Fruit fly (Drosophila melanogaster) whole organism, embryonic: Measurements from ENCODE around the gene CCAP.

Experiments used
- CG14441 ChIP-seq: fragments of 200-800 bp; sonication (Bioruptor generic); IDR thresholded peaks from 2 replicates; pipeline ENCODE4 v1.3.6; 2022; ENCODE audit warnings: missing biosample characterization, missing genetic modification characterization
- CG3726 ChIP-seq: fragments of 200-800 bp; sonication (Bioruptor generic); IDR thresholded peaks from 3 replicates; pipeline ENCODE4, ENCODE4 v1.3.6; 2022; ENCODE audit warnings: missing biosample characterization, missing genetic modification characterization
- CG9876 ChIP-seq: fragments of 200-800 bp; sonication (Bioruptor generic); optimal IDR thresholded peaks from 2 replicates; lab custom pipeline; 2016; ENCODE audit warnings: missing biosample characterization, missing genetic modification characterization
- D19B ChIP-seq: fragments of 200-800 bp; sonication (Bioruptor generic); optimal IDR thresholded peaks from 2 replicates; lab custom pipeline; 2017; ENCODE audit warnings: missing biosample characterization, mild to moderate bottlenecking, missing genetic modification characterization
- chn ChIP-seq: fragments of 200-800 bp; sonication (Bioruptor generic); optimal IDR thresholded peaks from 2 replicates; lab custom pipeline; 2016; ENCODE audit warnings: missing biosample characterization, missing genetic modification characterization
- da ChIP-seq: fragments of 200-800 bp; sonication (Bioruptor generic); optimal IDR thresholded peaks from 2 replicates; lab custom pipeline; 2016; ENCODE audit warnings: missing biosample characterization, missing genetic modification characterization
- eyg ChIP-seq: fragments of 200-800 bp; sonication (Bioruptor generic); optimal IDR thresholded peaks from 3 replicates; lab custom pipeline; 2016; ENCODE audit warnings: missing biosample characterization, missing genetic modification characterization
- fd96Cb ChIP-seq: fragments of 200-800 bp; sonication (Bioruptor generic); optimal IDR thresholded peaks from 2 replicates; lab custom pipeline; 2018; ENCODE audit warnings: missing biosample characterization, mild to moderate bottlenecking, missing genetic modification characterization, moderate library complexity
- hkb ChIP-seq, 2 experiments: fragments of 200-800 bp in 1 of 2; fragments of >200 bp in 1 of 2; sonication (Bioruptor generic) in 1 of 2; IDR thresholded peaks in 1 of 2; optimal IDR thresholded peaks in 1 of 2; 2 replicates each; pipeline versions ENCODE4 v1.3.6 to Lab custom; 2017 to 2022; ENCODE audit warnings: missing biosample characterization in 1 of 2, missing genetic modification characterization in 1 of 2
- stwl ChIP-seq: fragments of 200-800 bp; sonication (Bioruptor generic); optimal IDR thresholded peaks from 3 replicates; lab custom pipeline; 2018; ENCODE audit warnings: missing biosample characterization, mild to moderate bottlenecking, missing genetic modification characterization, moderate library complexity
- tgo ChIP-seq: fragments of 200-800 bp; sonication (Bioruptor generic); IDR thresholded peaks from 3 replicates; pipeline ENCODE4 v1.3.6; 2022; ENCODE audit warnings: missing biosample characterization, missing genetic modification characterization
- tio ChIP-seq: fragments of 200-800 bp; sonication (Bioruptor generic); optimal IDR thresholded peaks from 2 replicates; lab custom pipeline; 2017; ENCODE audit warnings: missing biosample characterization, missing genetic modification characterization, inconsistent platforms

DNA sequence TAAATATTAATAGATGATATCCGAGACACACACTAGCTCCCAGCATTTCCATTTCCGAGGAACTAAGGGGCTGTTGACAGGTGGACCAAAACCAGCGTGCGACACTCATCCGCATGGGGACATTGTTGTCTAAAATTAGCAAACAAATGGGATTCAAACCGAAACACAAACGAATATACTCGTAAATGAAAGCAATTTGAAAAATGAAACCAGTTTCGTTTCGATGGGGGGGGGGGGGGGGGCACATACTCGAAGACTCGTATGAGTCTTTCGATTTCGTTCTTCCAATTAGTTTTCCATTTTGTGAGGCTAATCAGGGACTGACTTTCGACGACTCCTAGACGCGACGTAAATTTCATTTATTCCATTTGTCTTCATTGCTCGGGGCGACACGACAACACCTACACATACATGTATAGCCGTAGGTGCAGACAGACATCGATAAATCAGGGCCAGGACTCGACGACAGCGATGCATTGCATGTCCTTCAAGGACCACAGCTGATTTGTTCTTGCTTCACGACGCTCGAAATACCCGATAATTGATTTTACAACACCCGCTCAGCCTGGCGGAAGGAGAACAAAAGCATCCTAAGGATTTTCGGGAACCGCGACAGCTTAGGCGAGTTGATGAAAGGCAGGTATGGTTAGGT lies 29.1 kb downstream of the CCAP start:
- TF ChIP-seq eyg (GFP tag; lab: Kevin White, UChicago) (no peak), CG14441 (no peak), fd96Cb (tag; lab: Kevin White, UChicago) (no peak), D19B (no peak), hkb (optimal IDR thresholded peaks at IDR 0.05; lab: Kevin White, UChicago) (no peak), hkb (GFP tag; IDR thresholded peaks at IDR 0.05; lab: Robert Waterston, UW) (no peak), stwl (tag; lab: Kevin White, UChicago) (no peak), tio (GFP tag; lab: Kevin White, UChicago) (no peak), CG9876 (GFP tag; lab: Kevin White, UChicago) (no peak), CG3726 (GFP tag; lab: Robert Waterston, UW) (no peak), tgo (no peak), da (GFP tag; lab: Kevin White, UChicago) (no peak), chn (GFP tag; lab: Kevin White, UChicago) (no peak)
